Worm (Caenorhabditis elegans): ENCODE results near the gene aakg-1.

- no peak for TF ChIP-seq mdl-1 (tag; optimal IDR thresholded peaks at IDR 0.05)
- no peak for TF ChIP-seq ces-1 (GFP tag; optimal IDR thresholded peaks at IDR 0.05)
- no peak for TF ChIP-seq mep-1 (tag; optimal IDR thresholded peaks at IDR 0.05)
- TF ChIP-seq ama-1 (optimal IDR thresholded peaks at IDR 0.05): no peak
- TF ChIP-seq skn-1 (tag; optimal IDR thresholded peaks at IDR 0.05): no peak
- TF ChIP-seq nhr-12 (tag; optimal IDR thresholded peaks at IDR 0.05): no peak
- no peak for TF ChIP-seq lin-15B (tag; optimal IDR thresholded peaks at IDR 0.05)
Observed at ce11 chrIII:12606175-12606574, 31.0 kb upstream of the aakg-1 start.

Measured in whole organism, L1 larva.